Worm (Caenorhabditis elegans): ENCODE data around the gene mec-17.

mec-17 gene

ce11 chrIV:8005376-8005775 is 18.4 kb upstream of the mec-17 start:
- TF ChIP-seq ahr-1 (tag; optimal IDR thresholded peaks at IDR 0.05) (no peak), nfya-1 (tag; optimal IDR thresholded peaks at IDR 0.05) (no peak), ceh-30 (tag; optimal IDR thresholded peaks at IDR 0.05) (no peak), odd-2 (tag; optimal IDR thresholded peaks at IDR 0.05) (no peak)

ce11 chrIV:8004019-8004418 is 17.0 kb upstream of the mec-17 start, which contains the start of gene rig-4:
Gene rig-4 (minus strand): TSS chrIV:8004119.
- no peak for TF ChIP-seq rnt-1 (tag; optimal IDR thresholded peaks at IDR 0.05)
- TF ChIP-seq ama-1 (optimal IDR thresholded peaks at IDR 0.05), result no peak
- TF ChIP-seq gmeb-2 (tag; optimal IDR thresholded peaks at IDR 0.05), result no peak
- no peak for TF ChIP-seq T23F11.4 (GFP tag; optimal IDR thresholded peaks at IDR 0.05)
- no peak for TF ChIP-seq ceh-2 (tag; optimal IDR thresholded peaks at IDR 0.05)
- no peak for TF ChIP-seq hlh-6 (tag; optimal IDR thresholded peaks at IDR 0.05)
- no peak for TF ChIP-seq K09A11.1 (tag; optimal IDR thresholded peaks at IDR 0.05; ENCODE audit: insufficient read depth)

- no peak for TF ChIP-seq hlh-15 (tag; optimal IDR thresholded peaks at IDR 0.05)
- no peak for TF ChIP-seq syd-9 (tag; optimal IDR thresholded peaks at IDR 0.05)
- no peak for TF ChIP-seq K02D7.2 (tag; optimal IDR thresholded peaks at IDR 0.05)
- no peak for TF ChIP-seq elt-4 (tag; optimal IDR thresholded peaks at IDR 0.05)
- TF ChIP-seq sox-4 (tag; optimal IDR thresholded peaks at IDR 0.05), result no peak
- no peak for TF ChIP-seq nhr-11 (tag; optimal IDR thresholded peaks at IDR 0.05)
- no peak for TF ChIP-seq hlh-6 (tag; optimal IDR thresholded peaks at IDR 0.05)
- no peak for TF ChIP-seq ahr-1 (tag; optimal IDR thresholded peaks at IDR 0.05)
- TF ChIP-seq ceh-22 (tag; optimal IDR thresholded peaks at IDR 0.05), result no peak
- TF ChIP-seq T23F11.4 (GFP tag; optimal IDR thresholded peaks at IDR 0.05), result no peak
- TF ChIP-seq pag-3 (tag; optimal IDR thresholded peaks at IDR 0.05; ENCODE audit: borderline replicate concordance), result no peak
- TF ChIP-seq ceh-18 (tag; optimal IDR thresholded peaks at IDR 0.05), result no peak
- no peak for TF ChIP-seq odd-2 (tag; optimal IDR thresholded peaks at IDR 0.05)
- TF ChIP-seq ceh-30 (tag; optimal IDR thresholded peaks at IDR 0.05), result no peak
- TF ChIP-seq Y22D7AL.16 (tag; optimal IDR thresholded peaks at IDR 0.05), result no peak
- no peak for TF ChIP-seq ceh-19 (GFP tag; optimal IDR thresholded peaks at IDR 0.05)
- TF ChIP-seq ttx-3 (tag; optimal IDR thresholded peaks at IDR 0.05), result no peak
- no peak for TF ChIP-seq dve-1 (tag; optimal IDR thresholded peaks at IDR 0.05)
Measured at ce11 chrIV:8000763-8001162, 13.8 kb upstream of the mec-17 start.

ce11 chrIV:7994715-7995114 is 7.7 kb upstream of the mec-17 start:
- no peak for TF ChIP-seq ceh-45 (GFP tag; IDR thresholded peaks at IDR 0.05)
- TF ChIP-seq ahr-1 (tag; optimal IDR thresholded peaks at IDR 0.05), result no peak
- TF ChIP-seq ama-1 (optimal IDR thresholded peaks at IDR 0.05), result no peak
- TF ChIP-seq K09A11.1 (tag; optimal IDR thresholded peaks at IDR 0.05; ENCODE audit: insufficient read depth), result no peak
- no peak for TF ChIP-seq elt-2 (tag; optimal IDR thresholded peaks at IDR 0.05)
- no peak for TF ChIP-seq pag-3 (tag; optimal IDR thresholded peaks at IDR 0.05; ENCODE audit: borderline replicate concordance)
- TF ChIP-seq ceh-6 (GFP tag; optimal IDR thresholded peaks at IDR 0.05), result no peak
- no peak for TF ChIP-seq rnt-1 (tag; optimal IDR thresholded peaks at IDR 0.05)
- no peak for TF ChIP-seq madf-2 (tag; optimal IDR thresholded peaks at IDR 0.05)
- TF ChIP-seq eyg-1 (tag; optimal IDR thresholded peaks at IDR 0.05), result no peak
- no peak for TF ChIP-seq ceh-34 (tag; optimal IDR thresholded peaks at IDR 0.05)
- TF ChIP-seq hlh-8 (tag; optimal IDR thresholded peaks at IDR 0.05), result no peak
- TF ChIP-seq ceh-19 (GFP tag; optimal IDR thresholded peaks at IDR 0.05), result no peak

- TF ChIP-seq ceh-24 (tag; optimal IDR thresholded peaks at IDR 0.05) (no peak), ets-4 (tag; optimal IDR thresholded peaks at IDR 0.05) (no peak), hlh-30 (tag; optimal IDR thresholded peaks at IDR 0.05; ENCODE audit: insufficient read depth) (no peak)
Measured at ce11 chrIV:7988385-7988784, 1.4 kb upstream of the mec-17 start, which contains the start of gene col-115. Gene col-115 (plus strand): TSS chrIV:7988685.
